Worm (Caenorhabditis elegans): ENCODE results near the gene ire-1.

The ire-1 gene

ce11 chrII:8127290-8127689 lies 2.6 kb upstream of the ire-1 start:
- TF ChIP-seq lir-3 (tag; optimal IDR thresholded peaks at IDR 0.05) (no peak), egl-43 (GFP tag; IDR thresholded peaks at IDR 0.05) (no peak), lin-15B (tag; optimal IDR thresholded peaks at IDR 0.05) (no peak), lin-1 (GFP tag; IDR thresholded peaks at IDR 0.05) (no peak), hlh-30 (tag; optimal IDR thresholded peaks at IDR 0.05; ENCODE audit: insufficient read depth) (peak; percentile 3), vab-7 (GFP tag; IDR thresholded peaks at IDR 0.05) (no peak), aly-2 (tag; optimal IDR thresholded peaks at IDR 0.05) (no peak), hlh-11 (tag; optimal IDR thresholded peaks at IDR 0.05) (peak; percentile 77), cey-2 (tag; optimal IDR thresholded peaks at IDR 0.05; ENCODE audit: borderline replicate concordance, insufficient read depth) (no peak), nhr-76 (tag; optimal IDR thresholded peaks at IDR 0.05) (no peak), dmd-6 (GFP tag; IDR thresholded peaks at IDR 0.05) (peak; percentile 72), mep-1 (tag; optimal IDR thresholded peaks at IDR 0.05) (peak; percentile 29), aha-1 (tag) (no peak), attf-4 (tag; optimal IDR thresholded peaks at IDR 0.05) (no peak), nhr-6 (tag; optimal IDR thresholded peaks at IDR 0.05) (no peak), lin-38 (GFP tag; IDR thresholded peaks at IDR 0.05) (no peak), ztf-7 (tag; optimal IDR thresholded peaks at IDR 0.05) (no peak), nhr-10 (tag; optimal IDR thresholded peaks at IDR 0.05) (peak; percentile 4), R02D3.7 (tag; optimal IDR thresholded peaks at IDR 0.05) (no peak), nhr-42 (GFP tag; IDR thresholded peaks at IDR 0.05) (no peak), F44E2.7 (GFP tag; IDR thresholded peaks at IDR 0.05) (no peak), zfp-3 (GFP tag; conservative IDR thresholded peaks at IDR 0.05) (no peak), nhr-28 (tag; optimal IDR thresholded peaks at IDR 0.05) (peak; percentile 96), fos-1 (tag; optimal IDR thresholded peaks at IDR 0.05) (no peak), Y5F2A.4 (GFP tag; optimal IDR thresholded peaks at IDR 0.05) (no peak), T26A8.4 (GFP tag; IDR thresholded peaks at IDR 0.05) (no peak), ceh-44 (GFP tag; IDR thresholded peaks at IDR 0.05) (no peak), ztf-11 (tag; optimal IDR thresholded peaks at IDR 0.05) (no peak), mxl-2 (GFP tag; conservative IDR thresholded peaks at IDR 0.05) (no peak), lsy-2 (tag; optimal IDR thresholded peaks at IDR 0.05) (peak in 1 of 2 experiments; percentile 30), unc-130 (GFP tag; optimal IDR thresholded peaks at IDR 0.05) (no peak), snpc-1.2 (GFP tag; IDR thresholded peaks at IDR 0.05) (no peak), ceh-20 (GFP tag; IDR thresholded peaks at IDR 0.05) (no peak), madf-9 (GFP tag; conservative IDR thresholded peaks at IDR 0.05) (no peak), unc-62 (GFP tag; optimal IDR thresholded peaks at IDR 0.05 in 1 of 2) (no peak), unc-62 (tag; optimal IDR thresholded peaks at IDR 0.05) (no peak), egl-27 (tag; optimal IDR thresholded peaks at IDR 0.05) (no peak), pqm-1 (tag; optimal IDR thresholded peaks at IDR 0.05) (peak; percentile 97), daf-8 (GFP tag; IDR thresholded peaks at IDR 0.05) (no peak), mxl-3 (GFP tag; optimal IDR thresholded peaks at IDR 0.05) (peak; percentile 73), nhr-77 (tag; optimal IDR thresholded peaks at IDR 0.05) (peak; percentile 57), lin-39 (tag; optimal IDR thresholded peaks at IDR 0.05) (no peak), arid-1 (GFP tag; conservative IDR thresholded peaks at IDR 0.05) (no peak), fkh-10 (GFP tag; optimal IDR thresholded peaks at IDR 0.05) (no peak), tra-1 (GFP tag; IDR thresholded peaks at IDR 0.05) (no peak), nhr-102 (tag; optimal IDR thresholded peaks at IDR 0.05) (peak; percentile 5), daf-16 (GFP tag; optimal IDR thresholded peaks at IDR 0.05) (no peak), daf-16 (tag; optimal IDR thresholded peaks at IDR 0.05) (peak; percentile 84), pha-4 (GFP tag; IDR thresholded peaks at IDR 0.05) (no peak), pha-4 (tag; optimal IDR thresholded peaks at IDR 0.05) (no peak), ama-1 (optimal IDR thresholded peaks at IDR 0.05) (no peak), dmd-8 (GFP tag; IDR thresholded peaks at IDR 0.05) (no peak), jun-1 (tag; optimal IDR thresholded peaks at IDR 0.05) (no peak), F49E8.2 (tag; optimal IDR thresholded peaks at IDR 0.05; ENCODE audit: borderline replicate concordance) (no peak)
